Fruit fly (Drosophila melanogaster): ENCODE data around the gene nau.
A peak's percentile ranks its signal among the peaks of the same experiment; 100 is the strongest.

The nau gene

dm6 chr3R:23713901-23714300 is 4.3 kb downstream of the nau start (continued):
- TF ChIP-seq CG8359 (GFP tag; optimal IDR thresholded peaks at IDR 0.05; ENCODE audit: borderline replicate concordance), result no peak
- TF ChIP-seq CG14667 (GFP tag; IDR thresholded peaks at IDR 0.05), result peak; percentile 31
- TF ChIP-seq CG6813 (GFP tag; optimal IDR thresholded peaks at IDR 0.05), result peak; percentile 16
- peak; percentile 62 for TF ChIP-seq Mad (GFP tag; optimal IDR thresholded peaks at IDR 0.05)
- peak; percentile 29 for TF ChIP-seq jing (GFP tag; optimal IDR thresholded peaks at IDR 0.05)
- peak; percentile 56 for TF ChIP-seq CG1233 (GFP tag; optimal IDR thresholded peaks at IDR 0.05)
- no peak for TF ChIP-seq CG12071 (GFP tag; optimal IDR thresholded peaks at IDR 0.05)
- TF ChIP-seq gsb-n (tag; optimal IDR thresholded peaks at IDR 0.05), result peak; percentile 69
- 0 out of 2 replicates have a peak, but pooled peaks have one; percentile 21 for TF ChIP-seq gt (GFP tag; IDR thresholded peaks at IDR 0.05)
- no peak for TF ChIP-seq CG6654 (GFP tag; optimal IDR thresholded peaks at IDR 0.05)
- no peak for TF ChIP-seq lov (optimal IDR thresholded peaks at IDR 0.05)
- peak; percentile 69; the same call in 1 of the 3 replicates for TF ChIP-seq lov (GFP tag; IDR thresholded peaks at IDR 0.05)
- TF ChIP-seq zen2 (GFP tag; IDR thresholded peaks at IDR 0.05; ENCODE audit: partially characterized antibody), result no peak
- peak; percentile 9 for TF ChIP-seq CTCF (GFP tag; optimal IDR thresholded peaks at IDR 0.05)
- TF ChIP-seq zf30C (GFP tag; optimal IDR thresholded peaks at IDR 0.05), result peak; percentile 55
- TF ChIP-seq ewg (GFP tag; optimal IDR thresholded peaks at IDR 0.05), result peak; percentile 36
- peak; percentile 68 for TF ChIP-seq CG14710 (tag; optimal IDR thresholded peaks at IDR 0.05)
- TF ChIP-seq CG11695 (GFP tag; IDR thresholded peaks at IDR 0.05), result peak; percentile 39; the same call in 1 of the 3 replicates
- peak; percentile 39 for TF ChIP-seq Vsx1 (GFP tag; optimal IDR thresholded peaks at IDR 0.05)
- peak; percentile 8 for TF ChIP-seq CG17802 (tag; optimal IDR thresholded peaks at IDR 0.05)
- peak; percentile 46 for TF ChIP-seq Antp (GFP tag; optimal IDR thresholded peaks at IDR 0.05)
- peak; percentile 70 for TF ChIP-seq CG17328 (GFP tag; IDR thresholded peaks at IDR 0.05)
- peak; percentile 34; the same call in 1 of the 4 replicates for TF ChIP-seq Gug (GFP tag; IDR thresholded peaks at IDR 0.05)
- TF ChIP-seq sqz (GFP tag; optimal IDR thresholded peaks at IDR 0.05), result peak; percentile 41
- peak; percentile 1 for TF ChIP-seq run (tag; optimal IDR thresholded peaks at IDR 0.05)
- no peak for TF ChIP-seq al (GFP tag; IDR thresholded peaks at IDR 0.05)
- peak; percentile 27; the same call in 1 of the 2 replicates for TF ChIP-seq CG43689 (GFP tag; IDR thresholded peaks at IDR 0.05)
- TF ChIP-seq Sry-β (GFP tag; optimal IDR thresholded peaks at IDR 0.05), result no peak
- TF ChIP-seq CG4424 (GFP tag; optimal IDR thresholded peaks at IDR 0.05), result peak; percentile 39
- peak; percentile 65 for TF ChIP-seq pum (GFP tag; optimal IDR thresholded peaks at IDR 0.05)
- TF ChIP-seq CG6791 (GFP tag; IDR thresholded peaks at IDR 0.05; ENCODE audit: partially characterized antibody), result no peak
- no peak for TF ChIP-seq da (GFP tag; optimal IDR thresholded peaks at IDR 0.05)
- TF ChIP-seq zfh2 (GFP tag; optimal IDR thresholded peaks at IDR 0.05), result no peak
- peak; percentile 69 for TF ChIP-seq tgo (GFP tag; IDR thresholded peaks at IDR 0.05)
- peak; percentile 50 for TF ChIP-seq Atf-2 (GFP tag; optimal IDR thresholded peaks at IDR 0.05)
- TF ChIP-seq amos (GFP tag; IDR thresholded peaks at IDR 0.05; ENCODE audit: partially characterized antibody), result no peak
- TF ChIP-seq Drgx (GFP tag; IDR thresholded peaks at IDR 0.05), result peak; percentile 46
- peak; percentile 65 for TF ChIP-seq oc (tag; optimal IDR thresholded peaks at IDR 0.05)
- TF ChIP-seq chif (GFP tag; optimal IDR thresholded peaks at IDR 0.05), result peak; percentile 75 to 80
- peak; percentile 2 for TF ChIP-seq CG12299 (tag; optimal IDR thresholded peaks at IDR 0.05)
- TF ChIP-seq CG3838 (GFP tag; optimal IDR thresholded peaks at IDR 0.05), result peak; percentile 26
- no peak for TF ChIP-seq sc (optimal IDR thresholded peaks at IDR 0.05)
- TF ChIP-seq sc (GFP tag; optimal IDR thresholded peaks at IDR 0.05), result peak; percentile 56
- TF ChIP-seq CG13424 (tag; optimal IDR thresholded peaks at IDR 0.05), result peak; percentile 66
- TF ChIP-seq CrebB (tag; optimal IDR thresholded peaks at IDR 0.05), result no peak
- TF ChIP-seq gem (tag; optimal IDR thresholded peaks at IDR 0.05), result peak; percentile 84
- peak; percentile 34 for TF ChIP-seq CG18476 (GFP tag; optimal IDR thresholded peaks at IDR 0.05)
- peak; percentile 47 for TF ChIP-seq bcd (GFP tag; optimal IDR thresholded peaks at IDR 0.05)
- peak; percentile 13 for TF ChIP-seq ab (GFP tag; optimal IDR thresholded peaks at IDR 0.05)
- peak; percentile 75 for TF ChIP-seq CG12391 (tag; optimal IDR thresholded peaks at IDR 0.05)
- TF ChIP-seq CG30403 (GFP tag; optimal IDR thresholded peaks at IDR 0.05), result peak; percentile 70
